Worm (Caenorhabditis elegans): ENCODE results near the gene K10B3.5.
A peak's percentile ranks its signal among the peaks of the same experiment; 100 is the strongest.

K10B3.5 gene

ce11 chrX:3089894-3090414 lies 16.3 kb downstream of the K10B3.5 start (continued):
- TF ChIP-seq ceh-79 (tag; optimal IDR thresholded peaks at IDR 0.05) (no peak), rcor-1 (GFP tag; IDR thresholded peaks at IDR 0.05) (no peak), sdz-38 (tag; optimal IDR thresholded peaks at IDR 0.05) (no peak), lin-35 (GFP tag; optimal IDR thresholded peaks at IDR 0.05) (no peak), ekl-4 (GFP tag; IDR thresholded peaks at IDR 0.05) (no peak), B0261.1 (tag; optimal IDR thresholded peaks at IDR 0.05) (no peak), T07F8.4 (tag; optimal IDR thresholded peaks at IDR 0.05) (no peak), madf-8 (GFP tag; conservative IDR thresholded peaks at IDR 0.05) (no peak), F55B11.4 (tag; optimal IDR thresholded peaks at IDR 0.05; ENCODE audit: borderline replicate concordance, insufficient read depth) (no peak), gei-17 (GFP tag; optimal IDR thresholded peaks at IDR 0.05) (no peak), C06A6.2 (GFP tag; conservative IDR thresholded peaks at IDR 0.05) (no peak), xnd-1 (tag; optimal IDR thresholded peaks at IDR 0.05) (no peak), let-526 (GFP tag; IDR thresholded peaks at IDR 0.05) (no peak), ceh-100 (GFP tag; IDR thresholded peaks at IDR 0.05) (no peak), hsf-1 (GFP tag; IDR thresholded peaks at IDR 0.05) (no peak), dpl-1 (GFP tag; optimal IDR thresholded peaks at IDR 0.05) (no peak), lsl-1 (GFP tag; optimal IDR thresholded peaks at IDR 0.05) (no peak), egl-18 (GFP tag; IDR thresholded peaks at IDR 0.05) (no peak), sea-2 (GFP tag; IDR thresholded peaks at IDR 0.05) (no peak), unc-130 (GFP tag; optimal IDR thresholded peaks at IDR 0.05) (no peak), F37B4.10 (GFP tag; IDR thresholded peaks at IDR 0.05) (no peak), snpc-1.3 (tag; optimal IDR thresholded peaks at IDR 0.05; ENCODE audit: insufficient read depth) (no peak), F39B2.1 (GFP tag; IDR thresholded peaks at IDR 0.05) (no peak), mel-28 (tag; optimal IDR thresholded peaks at IDR 0.05; ENCODE audit: borderline replicate concordance) (no peak), athp-1 (tag; optimal IDR thresholded peaks at IDR 0.05) (no peak), ceh-58 (GFP tag; IDR thresholded peaks at IDR 0.05) (no peak), bed-1 (GFP tag; IDR thresholded peaks at IDR 0.05) (no peak), mcd-1 (GFP tag; IDR thresholded peaks at IDR 0.05) (no peak), nfya-2 (GFP tag; IDR thresholded peaks at IDR 0.05) (no peak), madf-3 (GFP tag; IDR thresholded peaks at IDR 0.05) (no peak), nhr-27 (tag; optimal IDR thresholded peaks at IDR 0.05) (no peak), ZK185.1 (tag; optimal IDR thresholded peaks at IDR 0.05; ENCODE audit: poor library complexity, severe bottlenecking) (peak; percentile 19), rec-8 (tag; optimal IDR thresholded peaks at IDR 0.05) (no peak), F23B12.7 (tag; optimal IDR thresholded peaks at IDR 0.05; ENCODE audit: insufficient read depth) (no peak), attf-6 (GFP tag; IDR thresholded peaks at IDR 0.05) (no peak), Y67H2A.10 (GFP tag; conservative IDR thresholded peaks at IDR 0.05) (no peak), dox-1 (GFP tag; IDR thresholded peaks at IDR 0.05) (peak; percentile 45; the same call in 1 of the 2 replicates)

- no peak for TF ChIP-seq nhr-90 (tag; optimal IDR thresholded peaks at IDR 0.05)
- peak; percentile 31 for TF ChIP-seq efl-1 (GFP tag; optimal IDR thresholded peaks at IDR 0.05)
Observed at ce11 chrX:3089423-3089822, 16.9 kb downstream of the K10B3.5 start, which contains the start of gene pccb-1. Gene pccb-1 (plus strand): TSS chrX:3089549.

All from whole organism, young adult.